Fruit fly (Drosophila melanogaster): ENCODE data around the gene CG18493.

DNA sequence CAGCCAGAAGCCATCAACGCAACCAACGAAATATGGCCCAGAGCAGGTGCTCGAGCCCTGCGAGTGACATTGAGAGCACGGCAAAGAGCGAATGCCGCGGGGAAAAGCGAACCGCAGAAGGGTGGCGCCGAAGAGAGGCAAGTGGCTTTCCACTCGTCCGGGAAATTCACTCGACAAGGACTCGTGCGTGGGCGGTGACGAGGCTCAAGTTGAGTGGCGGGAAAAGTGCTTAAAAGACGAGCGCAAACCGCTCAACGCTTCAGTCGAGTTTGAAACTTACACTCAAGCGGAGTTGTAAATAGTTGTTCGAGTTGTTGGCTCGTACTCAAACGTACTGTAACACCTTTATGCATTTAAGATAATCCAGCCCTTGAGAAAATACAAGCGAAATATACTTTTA, 22.4 kb downstream of the CG18493 start, which contains the start of gene CG31221:
- no peak for TF ChIP-seq dsf (GFP tag; optimal IDR thresholded peaks at IDR 0.05; ENCODE audit: borderline replicate concordance)
- no peak for TF ChIP-seq sv (GFP tag; optimal IDR thresholded peaks at IDR 0.05)
- TF ChIP-seq Rel (GFP tag; optimal IDR thresholded peaks at IDR 0.05): no peak
- TF ChIP-seq Rel (tag; optimal IDR thresholded peaks at IDR 0.05): no peak
- no peak for TF ChIP-seq CrebA (GFP tag; optimal IDR thresholded peaks at IDR 0.05; ENCODE audit: borderline replicate concordance)
- no peak for TF ChIP-seq usp (GFP tag; optimal IDR thresholded peaks at IDR 0.05)
- no peak for TF ChIP-seq h (GFP tag; optimal IDR thresholded peaks at IDR 0.05)
- no peak for TF ChIP-seq lola (GFP tag; optimal IDR thresholded peaks at IDR 0.05)
- TF ChIP-seq pan (optimal IDR thresholded peaks at IDR 0.05): no peak

Data from whole organism, wandering third instar larva.